Fruit fly (Drosophila melanogaster): ENCODE measurements around the gene Rpt3.

Rpt3 gene

DNA sequence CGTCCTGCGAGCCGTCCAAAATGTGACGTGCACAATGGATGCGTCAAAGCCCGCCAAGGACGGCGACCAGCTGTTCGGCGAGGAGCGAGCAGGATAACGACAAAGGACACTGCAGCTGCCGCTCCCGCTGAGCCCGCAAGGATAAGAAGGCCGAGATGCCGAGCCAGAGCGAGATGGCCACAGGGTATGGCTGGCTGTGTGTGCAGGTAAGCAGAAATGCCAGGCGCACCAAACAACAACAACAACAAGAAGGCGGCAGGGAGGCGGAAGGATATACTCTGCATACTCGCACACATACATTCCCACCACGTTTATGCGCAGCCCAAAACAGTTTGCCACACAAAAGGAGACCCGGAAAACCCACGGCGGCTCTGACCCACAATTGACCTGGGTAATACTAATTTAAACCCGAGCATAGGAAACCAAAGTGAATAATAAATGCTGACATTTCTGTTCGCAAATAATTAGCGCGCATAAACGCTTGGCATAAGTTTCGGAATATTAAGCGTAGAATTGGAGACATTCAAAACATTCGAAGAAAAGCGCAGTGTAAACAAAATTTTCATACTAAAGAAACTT, 21.8 kb downstream of the Rpt3 start:
- TF ChIP-seq cas (GFP tag; IDR thresholded peaks at IDR 0.05) (no peak), CG5180 (GFP tag; optimal IDR thresholded peaks at IDR 0.05) (no peak), CG6683 (GFP tag; optimal IDR thresholded peaks at IDR 0.05) (no peak), CG13424 (tag; optimal IDR thresholded peaks at IDR 0.05) (peak; percentile 36), CG10366 (GFP tag; IDR thresholded peaks at IDR 0.05) (peak; percentile 36; the same call in 1 of the 2 replicates), nmo (GFP tag; optimal IDR thresholded peaks at IDR 0.05) (peak; percentile 39), pan (optimal IDR thresholded peaks at IDR 0.05) (no peak), pan (GFP tag; optimal IDR thresholded peaks at IDR 0.05 in 1 of 2, IDR thresholded peaks at IDR 0.05 in 1 of 2) (peak in 1 of 2 experiments; percentile 61), ac (GFP tag; optimal IDR thresholded peaks at IDR 0.05) (peak; percentile 69), CG7786 (GFP tag; optimal IDR thresholded peaks at IDR 0.05) (peak; percentile 3), row (GFP tag; IDR thresholded peaks at IDR 0.05) (peak; percentile 64), CG12942 (GFP tag; optimal IDR thresholded peaks at IDR 0.05) (no peak), CG15696 (tag; optimal IDR thresholded peaks at IDR 0.05) (peak; percentile 46), gcm (GFP tag; optimal IDR thresholded peaks at IDR 0.05) (peak; percentile 1), NK7.1 (GFP tag; optimal IDR thresholded peaks at IDR 0.05) (peak; percentile 6), CG12236 (GFP tag; optimal IDR thresholded peaks at IDR 0.05) (no peak), lab (GFP tag; optimal IDR thresholded peaks at IDR 0.05) (peak; percentile 45), CG3726 (GFP tag; IDR thresholded peaks at IDR 0.05) (0 out of 3 replicates have a peak, but pooled peaks have one; percentile 26), CG11695 (GFP tag; IDR thresholded peaks at IDR 0.05) (peak; percentile 51; the same call in 1 of the 3 replicates), Med (GFP tag) (peak; percentile 86), CG17328 (GFP tag; IDR thresholded peaks at IDR 0.05) (0 out of 2 replicates have a peak, but pooled peaks have one; percentile 14), otp (GFP tag; IDR thresholded peaks at IDR 0.05) (0 out of 3 replicates have a peak, but pooled peaks have one; percentile 39), CG18262 (tag; optimal IDR thresholded peaks at IDR 0.05) (peak; percentile 22), sens-2 (GFP tag; IDR thresholded peaks at IDR 0.05) (peak; percentile 13; the same call in 1 of the 2 replicates), PHDP (tag; optimal IDR thresholded peaks at IDR 0.05) (peak; percentile 24), CG14014 (GFP tag; IDR thresholded peaks at IDR 0.05) (peak; percentile 56; the same call in 1 of the 2 replicates), CG9437 (GFP tag; optimal IDR thresholded peaks at IDR 0.05) (no peak), CG4730 (GFP tag; IDR thresholded peaks at IDR 0.05) (0 out of 2 replicates have a peak, but pooled peaks have one; percentile 5), ase (GFP tag; IDR thresholded peaks at IDR 0.05) (0 out of 3 replicates have a peak, but pooled peaks have one; percentile 36), fd96Cb (tag; optimal IDR thresholded peaks at IDR 0.05) (peak; percentile 13), Dfd (GFP tag; optimal IDR thresholded peaks at IDR 0.05) (no peak), sob (GFP tag; IDR thresholded peaks at IDR 0.05) (peak; percentile 13; the same call in 1 of the 2 replicates), ind (GFP tag; optimal IDR thresholded peaks at IDR 0.05) (peak; percentile 27), CG16779 (GFP tag; IDR thresholded peaks at IDR 0.05) (0 out of 2 replicates have a peak, but pooled peaks have one; percentile 34), Antp (GFP tag; optimal IDR thresholded peaks at IDR 0.05) (peak; percentile 14), CG10267 (tag; optimal IDR thresholded peaks at IDR 0.05) (peak; percentile 22), gro (GFP tag; optimal IDR thresholded peaks at IDR 0.05) (peak; percentile 4), CG4820 (GFP tag; optimal IDR thresholded peaks at IDR 0.05) (peak; percentile 96), CG8765 (GFP tag; IDR thresholded peaks at IDR 0.05) (peak; percentile 51), lilli (GFP tag; optimal IDR thresholded peaks at IDR 0.05) (peak; percentile 4), Xbp1 (GFP tag; optimal IDR thresholded peaks at IDR 0.05) (peak; percentile 25), Pdp1 (GFP tag; optimal IDR thresholded peaks at IDR 0.05) (peak in 1 of 2 experiments; percentile 14), caup (GFP tag; optimal IDR thresholded peaks at IDR 0.05; ENCODE audit: severe bottlenecking) (peak; percentile 6), pnt (GFP tag; optimal IDR thresholded peaks at IDR 0.05) (peak; percentile 19), CG9932 (GFP tag; IDR thresholded peaks at IDR 0.05) (0 out of 2 replicates have a peak, but pooled peaks have one; percentile 20), CG14441 (GFP tag; IDR thresholded peaks at IDR 0.05) (peak; percentile 23; the same call in 1 of the 2 replicates), chif (GFP tag; optimal IDR thresholded peaks at IDR 0.05) (peak in 1 of 2 experiments; percentile 8), E2f1 (GFP tag; IDR thresholded peaks at IDR 0.05) (0 out of 2 replicates have a peak, but pooled peaks have one; percentile 34), E2f2 (GFP tag; IDR thresholded peaks at IDR 0.05) (0 out of 2 replicates have a peak, but pooled peaks have one; percentile 10)
